Worm (Caenorhabditis elegans) whole organism, young adult: ENCODE data around the gene Y48D7A.1.

ENCODE experiments used
- B0019.2 ChIP-seq: fragments of 200-800 bp; sonication (Bioruptor generic); conservative IDR thresholded peaks from 2 replicates; pipeline ENCODE4 v1.3.6; 2022; ENCODE audit warnings: missing genetic modification reagents, missing genetic modification characterization, missing compliant biosample characterization
- B0035.1 ChIP-seq: sonication (generic microtip); optimal IDR thresholded peaks from 2 replicates; lab custom pipeline; 2016; ENCODE audit warnings: missing genetic modification characterization, mild to moderate bottlenecking, missing compliant biosample characterization, missing genotype, missing genetic modification reagents
- B0336.3 ChIP-seq: fragments of 200-800 bp; sonication (Bioruptor generic); IDR thresholded peaks from 2 replicates; pipeline ENCODE4 v1.3.6; 2022; ENCODE audit warnings: missing genetic modification characterization, missing compliant biosample characterization
- F23B12.7 ChIP-seq: sonication (generic microtip); optimal IDR thresholded peaks from 2 replicates; lab custom pipeline; 2017; ENCODE audit warnings: missing genetic modification characterization, mild to moderate bottlenecking, missing compliant biosample characterization, antibody characterized with exemption, moderate library complexity; ENCODE audit not compliant: insufficient read depth
- F37B4.10 ChIP-seq: fragments of 200-800 bp; sonication (Bioruptor generic); IDR thresholded peaks from 2 replicates; pipeline ENCODE4 v1.3.6; 2022; ENCODE audit warnings: missing genetic modification characterization, missing compliant biosample characterization
- F49E8.2 ChIP-seq: sonication (generic microtip); optimal IDR thresholded peaks from 3 replicates; lab custom pipeline; 2017; ENCODE audit warnings: missing genetic modification characterization, mild to moderate bottlenecking, missing compliant biosample characterization, antibody characterized with exemption, moderate library complexity; ENCODE audit not compliant: insufficient read depth
- F55B11.4 ChIP-seq: sonication (generic microtip); optimal IDR thresholded peaks from 2 replicates; lab custom pipeline; 2016; ENCODE audit warnings: missing compliant biosample characterization, missing genetic modification characterization, borderline replicate concordance; ENCODE audit not compliant: insufficient read depth
- K12H6.12 ChIP-seq: fragments of 200-800 bp; sonication (Bioruptor generic); optimal IDR thresholded peaks from 2 replicates; lab custom pipeline; 2018; ENCODE audit warnings: mild to moderate bottlenecking, missing genetic modification characterization, missing compliant biosample characterization
- T26A5.8 ChIP-seq: sonication (generic microtip); optimal IDR thresholded peaks from 2 replicates; lab custom pipeline; 2016; ENCODE audit warnings: missing genetic modification characterization, missing compliant biosample characterization
- Y53F4B.3 ChIP-seq: fragments of 200-800 bp; sonication (Bioruptor generic); IDR thresholded peaks from 2 replicates; pipeline ENCODE4 v1.3.6; 2022; ENCODE audit warnings: missing genetic modification reagents, missing genetic modification characterization, missing compliant biosample characterization
- Y67H2A.10 ChIP-seq: fragments of 200-800 bp; sonication (Bioruptor generic); conservative IDR thresholded peaks from 2 replicates; pipeline ENCODE4 v1.3.6; 2022; ENCODE audit warnings: missing genetic modification reagents, missing genetic modification characterization, missing compliant biosample characterization
- ama-1 ChIP-seq, 3 experiments: fragments of 150-350 bp in 1 of 3; sonication (generic microtip) in 2 of 3; optimal IDR thresholded peaks; 2 replicates each; lab custom pipeline; 2014 to 2018; ENCODE audit warnings: missing biosample characterization in 2 of 3, missing genetic modification characterization in 2 of 3, missing genetic modification reagents in 2 of 3
- aptf-2 ChIP-seq: fragments of 200-800 bp; sonication (Bioruptor generic); conservative IDR thresholded peaks from 2 replicates; pipeline ENCODE4 v1.3.6; 2022; ENCODE audit warnings: missing genetic modification reagents, missing genetic modification characterization, missing compliant biosample characterization
- aptf-3 ChIP-seq: fragments of 200-800 bp; sonication (Bioruptor generic); IDR thresholded peaks from 2 replicates; pipeline ENCODE4 v1.3.6; 2022; ENCODE audit warnings: missing genetic modification characterization, missing compliant biosample characterization
- bed-1 ChIP-seq: fragments of 200-800 bp; sonication (Bioruptor generic); IDR thresholded peaks from 2 replicates; pipeline ENCODE4 v1.3.6; 2022; ENCODE audit warnings: missing genetic modification reagents, missing genetic modification characterization, missing compliant biosample characterization
- cebp-1 ChIP-seq, 2 experiments: fragments of 200-800 bp in 1 of 2; sonication (Bioruptor generic) in 1 of 2; sonication (generic microtip) in 1 of 2; IDR thresholded peaks in 1 of 2; optimal IDR thresholded peaks in 1 of 2; 2 replicates each; pipeline versions ENCODE4 v1.3.6 to Lab custom; 2017 to 2022; ENCODE audit warnings: missing compliant biosample characterization in 2 of 2, missing genetic modification characterization in 2 of 2, mild to moderate bottlenecking in 1 of 2, missing genetic modification reagents in 1 of 2, moderate library complexity in 1 of 2
- ceh-91 ChIP-seq: fragments of 200-800 bp; sonication (Bioruptor generic); IDR thresholded peaks from 2 replicates; pipeline ENCODE4 v1.3.6; 2022; ENCODE audit warnings: missing genetic modification reagents, missing genetic modification characterization, missing compliant biosample characterization
- chd-7 ChIP-seq: sonication (generic microtip); optimal IDR thresholded peaks from 2 replicates; lab custom pipeline; 2016; ENCODE audit warnings: mild to moderate bottlenecking, missing genetic modification characterization, moderate library complexity, missing compliant biosample characterization
- dox-1 ChIP-seq: fragments of 200-800 bp; sonication (Bioruptor generic); IDR thresholded peaks from 2 replicates; pipeline ENCODE4 v1.3.6; 2022; ENCODE audit warnings: missing genetic modification reagents, missing genetic modification characterization, missing compliant biosample characterization
- ets-4 ChIP-seq: fragments of 200-800 bp; sonication (Bioruptor generic); optimal IDR thresholded peaks from 2 replicates; lab custom pipeline; 2018; ENCODE audit warnings: mild to moderate bottlenecking, missing genetic modification characterization, missing compliant biosample characterization
- hmg-20 ChIP-seq: fragments of 200-800 bp; sonication (Bioruptor generic); IDR thresholded peaks from 2 replicates; pipeline ENCODE4 v1.3.6; 2022; ENCODE audit warnings: missing genetic modification reagents, missing genetic modification characterization, missing compliant biosample characterization
- let-526 ChIP-seq: fragments of 200-800 bp; sonication (Bioruptor generic); IDR thresholded peaks from 2 replicates; pipeline ENCODE4 v1.3.6; 2022; ENCODE audit warnings: missing genetic modification reagents, missing genetic modification characterization, missing compliant biosample characterization
- let-607 ChIP-seq, 2 experiments: fragments of 200-800 bp in 1 of 2; sonication (Bioruptor generic) in 1 of 2; sonication (generic microtip) in 1 of 2; optimal IDR thresholded peaks; 2 replicates each; lab custom pipeline; 2016 to 2018; ENCODE audit warnings: mild to moderate bottlenecking in 2 of 2, missing compliant biosample characterization in 2 of 2, missing genetic modification characterization in 2 of 2, moderate library complexity in 2 of 2, missing genotype in 1 of 2
- lin-35 ChIP-seq, 3 experiments: fragments of 150-350 bp in 2 of 3; sonication (generic microtip) in 1 of 3; optimal IDR thresholded peaks; 2 replicates each; lab custom pipeline; 2014 to 2018; ENCODE audit warnings: missing biosample characterization in 3 of 3, missing genetic modification characterization in 3 of 3, missing genetic modification reagents in 3 of 3
- lsy-27 ChIP-seq: sonication (generic microtip); optimal IDR thresholded peaks from 2 replicates; lab custom pipeline; 2017; ENCODE audit warnings: missing genetic modification characterization, mild to moderate bottlenecking, missing compliant biosample characterization, antibody characterized with exemption, missing genotype, borderline replicate concordance; ENCODE audit not compliant: insufficient read depth
- madf-3 ChIP-seq: fragments of 200-800 bp; sonication (Bioruptor generic); IDR thresholded peaks from 2 replicates; pipeline ENCODE4 v1.3.6; 2022; ENCODE audit warnings: missing genetic modification reagents, missing genetic modification characterization, missing compliant biosample characterization
- madf-6 ChIP-seq: fragments of 200-800 bp; sonication (Bioruptor generic); IDR thresholded peaks from 2 replicates; pipeline ENCODE4 v1.3.6; 2022; ENCODE audit warnings: missing genetic modification reagents, missing genetic modification characterization, missing compliant biosample characterization
- mxl-1 ChIP-seq: sonication (generic microtip); optimal IDR thresholded peaks from 2 replicates; lab custom pipeline; 2016; ENCODE audit warnings: missing genetic modification characterization, missing compliant biosample characterization
- nfya-2 ChIP-seq: fragments of 200-800 bp; sonication (Bioruptor generic); IDR thresholded peaks from 2 replicates; pipeline ENCODE4 v1.3.6; 2022; ENCODE audit warnings: missing genetic modification reagents, missing genetic modification characterization, missing compliant biosample characterization
- nhr-179 ChIP-seq: sonication (generic microtip); optimal IDR thresholded peaks from 2 replicates; lab custom pipeline; 2016; ENCODE audit warnings: mild to moderate bottlenecking, missing genetic modification characterization, missing compliant biosample characterization
- nhr-80 ChIP-seq: sonication (generic microtip); optimal IDR thresholded peaks from 2 replicates; lab custom pipeline; 2016; ENCODE audit warnings: missing genetic modification characterization, missing compliant biosample characterization
- pha-4 ChIP-seq: fragments of 150-350 bp; sonication (generic microtip); optimal IDR thresholded peaks from 2 replicates; lab custom pipeline; 2014; ENCODE audit warnings: missing biosample characterization, missing genetic modification reagents, missing genetic modification characterization
- rpc-1 ChIP-seq, 2 experiments: fragments of 150-350 bp in 1 of 2; sonication (generic microtip) in 1 of 2; optimal IDR thresholded peaks; 2 replicates each; lab custom pipeline; 2014 to 2018; ENCODE audit warnings: missing biosample characterization in 1 of 2, missing genetic modification characterization in 1 of 2, missing genetic modification reagents in 1 of 2, missing genotype in 1 of 2
- sea-2 ChIP-seq: fragments of 200-800 bp; sonication (Bioruptor generic); IDR thresholded peaks from 2 replicates; pipeline ENCODE4 v1.3.6; 2022; ENCODE audit warnings: missing genetic modification characterization, missing compliant biosample characterization
- snpc-1.3 ChIP-seq: sonication (generic microtip); optimal IDR thresholded peaks from 2 replicates; lab custom pipeline; 2017; ENCODE audit warnings: missing genetic modification characterization, mild to moderate bottlenecking, missing compliant biosample characterization, antibody characterized with exemption, moderate library complexity, missing genotype, missing genetic modification reagents; ENCODE audit not compliant: insufficient read depth
- snpc-3.4 ChIP-seq: sonication (generic microtip); optimal IDR thresholded peaks from 2 replicates; lab custom pipeline; 2017; ENCODE audit warnings: missing genetic modification characterization, mild to moderate bottlenecking, missing compliant biosample characterization, antibody characterized with exemption, moderate library complexity, missing genotype, missing genetic modification reagents
- tbx-9 ChIP-seq: sonication (generic microtip); optimal IDR thresholded peaks from 2 replicates; lab custom pipeline; 2016; ENCODE audit warnings: borderline replicate concordance, missing genetic modification characterization, inconsistent platforms, missing compliant biosample characterization
- unc-62 ChIP-seq: fragments of 150-350 bp; optimal IDR thresholded peaks from 2 replicates; lab custom pipeline; 2014; ENCODE audit warnings: missing biosample characterization, missing genetic modification reagents, missing genetic modification characterization
- xnd-1 ChIP-seq: sonication (generic microtip); optimal IDR thresholded peaks from 2 replicates; lab custom pipeline; 2016; ENCODE audit warnings: missing genotype, missing genetic modification reagents, missing genetic modification characterization, missing compliant biosample characterization
- ztf-18 ChIP-seq: sonication (generic microtip); optimal IDR thresholded peaks from 2 replicates; lab custom pipeline; 2016; ENCODE audit warnings: missing genotype, mild to moderate bottlenecking, missing genetic modification characterization, missing compliant biosample characterization
- ztf-6 ChIP-seq: fragments of 200-800 bp; sonication (Bioruptor generic); IDR thresholded peaks from 2 replicates; pipeline ENCODE4 v1.3.6; 2022; ENCODE audit warnings: missing genetic modification reagents, missing genetic modification characterization, missing compliant biosample characterization

The Y48D7A.1 gene

DNA sequence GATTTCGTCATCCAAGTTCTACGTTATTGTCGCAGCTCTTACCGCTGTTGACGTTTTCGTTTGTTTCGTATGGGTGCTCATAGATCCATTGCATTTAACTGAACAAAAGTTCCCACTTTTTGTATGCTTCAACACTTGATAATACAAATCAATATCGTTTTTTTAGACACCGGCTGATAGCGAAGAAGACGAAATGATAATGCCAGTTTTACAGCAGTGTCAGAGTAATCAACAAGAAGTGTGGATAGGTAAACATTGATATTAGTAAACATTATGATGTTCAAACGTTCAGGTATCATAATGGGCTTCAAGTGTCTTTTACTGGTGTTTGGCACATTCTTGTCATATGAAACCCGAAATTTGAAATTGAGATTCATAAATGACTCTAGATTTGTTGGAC is 43.0 kb upstream of the Y48D7A.1 start:
- TF ChIP-seq nhr-80 (tag; lab: Kevin White, UChicago) (peak; percentile 27), unc-62 (GFP tag; lab: Kevin White, UChicago) (no peak)

DNA sequence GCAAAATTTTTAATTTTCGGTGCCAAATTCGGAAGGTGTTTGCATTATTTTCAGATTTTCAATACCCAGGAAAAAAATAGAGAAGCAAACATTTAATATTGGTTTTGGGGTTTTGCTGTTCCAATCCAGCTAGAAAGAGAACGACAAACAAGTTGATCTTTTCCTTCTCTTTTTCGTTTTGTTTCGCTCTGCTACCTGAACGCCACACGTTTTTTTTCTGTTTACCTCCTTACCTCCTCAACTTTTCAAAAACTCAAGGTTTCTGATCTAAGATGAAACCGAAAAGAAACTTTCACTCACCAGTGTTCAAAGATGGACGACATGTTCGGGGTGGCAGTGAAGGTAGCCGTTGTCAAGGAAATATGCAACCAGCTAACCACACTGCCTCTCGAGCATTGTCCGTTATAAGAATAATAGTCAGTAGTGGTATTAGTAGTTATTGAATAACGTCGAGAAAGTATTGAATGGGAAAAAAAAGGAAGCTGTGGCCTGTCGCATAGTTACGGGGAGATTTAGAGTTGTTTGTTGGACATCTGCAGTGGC is 39.8 kb upstream of the Y48D7A.1 start:
- TF ChIP-seq ama-1 (optimal IDR thresholded peaks at IDR 0.05; lab: Kevin White, UChicago) (peak; percentile 73), ama-1 (GFP tag; optimal IDR thresholded peaks at IDR 0.05; lab: Kevin White, UChicago) (no peak), Y67H2A.10 (GFP tag; lab: Robert Waterston, UW) (no peak), mxl-1 (tag; lab: Kevin White, UChicago) (no peak), aptf-3 (no peak), pha-4 (tag; lab: Kevin White, UChicago) (peak; percentile 51), ztf-6 (GFP tag; lab: Robert Waterston, UW) (no peak), aptf-2 (no peak), T26A5.8 (tag; lab: Kevin White, UChicago) (peak; percentile 18), F23B12.7 (tag; lab: Kevin White, UChicago) (no peak), nfya-2 (GFP tag; lab: Robert Waterston, UW) (no peak), F37B4.10 (GFP tag; lab: Robert Waterston, UW) (no peak), F55B11.4 (tag; lab: Kevin White, UChicago) (no peak), dox-1 (GFP tag; lab: Robert Waterston, UW) (peak; percentile 9; the same call in 1 of the 2 replicates), lin-35 (GFP tag; optimal IDR thresholded peaks at IDR 0.05; lab: Kevin White, UChicago) (peak in 1 of 3 experiments; percentile 66), B0019.2 (no peak)

DNA sequence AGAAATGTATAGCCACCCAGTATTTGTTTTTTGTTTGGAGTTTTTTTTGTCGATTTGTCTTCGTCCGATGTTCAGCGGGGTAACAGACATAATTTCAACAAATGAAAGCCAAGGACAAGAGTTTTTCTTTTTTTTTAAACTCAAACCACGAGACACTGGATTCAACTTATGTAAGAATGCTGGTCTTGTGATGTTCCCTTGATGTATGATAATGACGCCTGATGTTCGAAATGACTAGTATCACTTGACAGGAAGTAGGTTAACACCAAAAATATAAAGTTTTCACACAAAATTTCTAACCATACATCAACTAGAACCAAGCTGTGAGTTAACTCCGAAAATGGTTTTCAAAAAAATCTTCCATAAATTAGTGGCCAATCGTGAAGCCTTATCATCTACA is 39.1 kb upstream of the Y48D7A.1 start:
- TF ChIP-seq chd-7 (no peak), T26A5.8 (tag; lab: Kevin White, UChicago) (no peak), madf-6 (GFP tag; lab: Robert Waterston, UW) (no peak), Y53F4B.3 (no peak), lsy-27 (tag; lab: Kevin White, UChicago) (no peak), B0035.1 (tag; lab: Kevin White, UChicago) (no peak), B0336.3 (no peak), let-526 (GFP tag; lab: Robert Waterston, UW) (0 out of 2 replicates have a peak, but pooled peaks have one; percentile 27), cebp-1 (GFP tag; IDR thresholded peaks at IDR 0.05; lab: Robert Waterston, UW) (0 out of 2 replicates have a peak, but pooled peaks have one; percentile 18), cebp-1 (tag; optimal IDR thresholded peaks at IDR 0.05; lab: Kevin White, UChicago) (peak; percentile 42), nhr-179 (no peak), ceh-91 (GFP tag; lab: Robert Waterston, UW) (no peak), xnd-1 (no peak), ztf-18 (tag; lab: Kevin White, UChicago) (no peak), B0019.2 (no peak), hmg-20 (GFP tag; lab: Robert Waterston, UW) (no peak), rpc-1 (optimal IDR thresholded peaks at IDR 0.05; lab: Kevin White, UChicago) (no peak), rpc-1 (tag; optimal IDR thresholded peaks at IDR 0.05; lab: Kevin White, UChicago) (no peak), K12H6.12 (tag; lab: Kevin White, UChicago) (no peak), ets-4 (GFP tag; lab: Kevin White, UChicago) (no peak), madf-3 (no peak), F55B11.4 (tag; lab: Kevin White, UChicago) (no peak), F37B4.10 (GFP tag; lab: Robert Waterston, UW) (no peak), sea-2 (no peak), tbx-9 (no peak), let-607 (tag; optimal IDR thresholded peaks at IDR 0.05; lab: Kevin White, UChicago) (no peak), F49E8.2 (tag; lab: Kevin White, UChicago) (no peak), bed-1 (no peak), F23B12.7 (tag; lab: Kevin White, UChicago) (no peak), snpc-1.3 (tag; lab: Kevin White, UChicago) (no peak), snpc-3.4 (no peak)
